Worm (Caenorhabditis elegans): ENCODE measurements around the gene Y11D7A.8.

The Y11D7A.8 gene

ce11 chrIV:9251079-9251478, at the start of gene Y11D7A.8:
Gene Y11D7A.8 (plus strand): TSS chrIV:9251379.
- TF ChIP-seq ztf-23 (GFP tag; IDR thresholded peaks at IDR 0.05) (no peak), ztf-29 (GFP tag; IDR thresholded peaks at IDR 0.05) (no peak), T22C8.4 (GFP tag; IDR thresholded peaks at IDR 0.05) (no peak), klf-2 (GFP tag; conservative IDR thresholded peaks at IDR 0.05) (no peak), ref-1 (GFP tag; conservative IDR thresholded peaks at IDR 0.05) (no peak), tab-1 (GFP tag; IDR thresholded peaks at IDR 0.05) (no peak), cog-1 (tag; optimal IDR thresholded peaks at IDR 0.05) (no peak), flt-1 (GFP tag; IDR thresholded peaks at IDR 0.05) (no peak), med-1 (GFP tag; optimal IDR thresholded peaks at IDR 0.05; ENCODE audit: insufficient read depth) (no peak)

- no peak for TF ChIP-seq klf-2 (GFP tag; conservative IDR thresholded peaks at IDR 0.05)
- no peak for TF ChIP-seq flt-1 (GFP tag; IDR thresholded peaks at IDR 0.05)
- no peak for TF ChIP-seq ztf-29 (GFP tag; IDR thresholded peaks at IDR 0.05)
- no peak for TF ChIP-seq med-1 (GFP tag; optimal IDR thresholded peaks at IDR 0.05; ENCODE audit: insufficient read depth)
- TF ChIP-seq T22C8.4 (GFP tag; IDR thresholded peaks at IDR 0.05), result no peak
These were observed 40.3 kb upstream of the Y11D7A.8 start for ce11 chrIV:9210841-9211240.

ce11 chrIV:9212121-9212520, 39.1 kb upstream of the Y11D7A.8 start, which contains the start of gene C46C2.6:
Gene C46C2.6 (plus strand): TSS chrIV:9212421.
- TF ChIP-seq tab-1 (GFP tag; IDR thresholded peaks at IDR 0.05) (no peak), T22C8.4 (GFP tag; IDR thresholded peaks at IDR 0.05) (no peak), ref-1 (GFP tag; conservative IDR thresholded peaks at IDR 0.05) (no peak), ztf-23 (GFP tag; IDR thresholded peaks at IDR 0.05) (no peak), med-1 (GFP tag; optimal IDR thresholded peaks at IDR 0.05; ENCODE audit: insufficient read depth) (no peak), flt-1 (GFP tag; IDR thresholded peaks at IDR 0.05) (no peak), cog-1 (tag; optimal IDR thresholded peaks at IDR 0.05) (no peak), klf-2 (GFP tag; conservative IDR thresholded peaks at IDR 0.05) (no peak), ztf-29 (GFP tag; IDR thresholded peaks at IDR 0.05) (no peak)

ce11 chrIV:9214823-9215222, 36.4 kb upstream of the Y11D7A.8 start:
- no peak for TF ChIP-seq ztf-23 (GFP tag; IDR thresholded peaks at IDR 0.05)
- no peak for TF ChIP-seq med-1 (GFP tag; optimal IDR thresholded peaks at IDR 0.05; ENCODE audit: insufficient read depth)
- no peak for TF ChIP-seq klf-2 (GFP tag; conservative IDR thresholded peaks at IDR 0.05)
- no peak for TF ChIP-seq flt-1 (GFP tag; IDR thresholded peaks at IDR 0.05)
- TF ChIP-seq cog-1 (tag; optimal IDR thresholded peaks at IDR 0.05), result no peak
- TF ChIP-seq ref-1 (GFP tag; conservative IDR thresholded peaks at IDR 0.05), result no peak
- no peak for TF ChIP-seq T22C8.4 (GFP tag; IDR thresholded peaks at IDR 0.05)
- no peak for TF ChIP-seq tab-1 (GFP tag; IDR thresholded peaks at IDR 0.05)
- TF ChIP-seq ztf-29 (GFP tag; IDR thresholded peaks at IDR 0.05), result no peak

ce11 chrIV:9215824-9216223, 35.4 kb upstream of the Y11D7A.8 start:
- no peak for TF ChIP-seq cog-1 (tag; optimal IDR thresholded peaks at IDR 0.05)
- TF ChIP-seq ref-1 (GFP tag; conservative IDR thresholded peaks at IDR 0.05), result no peak
- no peak for TF ChIP-seq tab-1 (GFP tag; IDR thresholded peaks at IDR 0.05)
- no peak for TF ChIP-seq ztf-29 (GFP tag; IDR thresholded peaks at IDR 0.05)
- no peak for TF ChIP-seq flt-1 (GFP tag; IDR thresholded peaks at IDR 0.05)
- no peak for TF ChIP-seq klf-2 (GFP tag; conservative IDR thresholded peaks at IDR 0.05)
- no peak for TF ChIP-seq med-1 (GFP tag; optimal IDR thresholded peaks at IDR 0.05; ENCODE audit: insufficient read depth)
- TF ChIP-seq T22C8.4 (GFP tag; IDR thresholded peaks at IDR 0.05), result no peak
- no peak for TF ChIP-seq ztf-23 (GFP tag; IDR thresholded peaks at IDR 0.05)

- TF ChIP-seq flt-1 (GFP tag; IDR thresholded peaks at IDR 0.05), result 0 out of 2 replicates have a peak, but pooled peaks have one; percentile 11
- TF ChIP-seq ztf-29 (GFP tag; IDR thresholded peaks at IDR 0.05), result no peak
These were observed 34.7 kb upstream of the Y11D7A.8 start for ce11 chrIV:9216437-9216836.

ce11 chrIV:9216956-9217355, 34.2 kb upstream of the Y11D7A.8 start:
- no peak for TF ChIP-seq ztf-29 (GFP tag; IDR thresholded peaks at IDR 0.05)

ce11 chrIV:9217426-9217825, 33.8 kb upstream of the Y11D7A.8 start, which contains the start of gene C46C2.2:
Gene C46C2.2 (plus strand): TSS chrIV:9217726.
- no peak for TF ChIP-seq ref-1 (GFP tag; conservative IDR thresholded peaks at IDR 0.05)
- no peak for TF ChIP-seq cog-1 (tag; optimal IDR thresholded peaks at IDR 0.05)
- TF ChIP-seq ztf-23 (GFP tag; IDR thresholded peaks at IDR 0.05), result no peak
- no peak for TF ChIP-seq tab-1 (GFP tag; IDR thresholded peaks at IDR 0.05)
- no peak for TF ChIP-seq klf-2 (GFP tag; conservative IDR thresholded peaks at IDR 0.05)
- no peak for TF ChIP-seq ztf-29 (GFP tag; IDR thresholded peaks at IDR 0.05)
- no peak for TF ChIP-seq flt-1 (GFP tag; IDR thresholded peaks at IDR 0.05)

- TF ChIP-seq T22C8.4 (GFP tag; IDR thresholded peaks at IDR 0.05), result no peak
- TF ChIP-seq ztf-23 (GFP tag; IDR thresholded peaks at IDR 0.05), result no peak
- no peak for TF ChIP-seq klf-2 (GFP tag; conservative IDR thresholded peaks at IDR 0.05)
- TF ChIP-seq cog-1 (tag; optimal IDR thresholded peaks at IDR 0.05), result no peak
- no peak for TF ChIP-seq flt-1 (GFP tag; IDR thresholded peaks at IDR 0.05)
- no peak for TF ChIP-seq tab-1 (GFP tag; IDR thresholded peaks at IDR 0.05)
- TF ChIP-seq ztf-29 (GFP tag; IDR thresholded peaks at IDR 0.05), result no peak
- no peak for TF ChIP-seq ref-1 (GFP tag; conservative IDR thresholded peaks at IDR 0.05)
- no peak for TF ChIP-seq med-1 (GFP tag; optimal IDR thresholded peaks at IDR 0.05; ENCODE audit: insufficient read depth)
These were observed 32.8 kb upstream of the Y11D7A.8 start for ce11 chrIV:9218415-9218814.

- no peak for TF ChIP-seq cog-1 (tag; optimal IDR thresholded peaks at IDR 0.05)
- TF ChIP-seq flt-1 (GFP tag; IDR thresholded peaks at IDR 0.05), result no peak
- TF ChIP-seq tab-1 (GFP tag; IDR thresholded peaks at IDR 0.05), result no peak
- TF ChIP-seq ztf-29 (GFP tag; IDR thresholded peaks at IDR 0.05), result no peak
- TF ChIP-seq T22C8.4 (GFP tag; IDR thresholded peaks at IDR 0.05), result no peak
- TF ChIP-seq klf-2 (GFP tag; conservative IDR thresholded peaks at IDR 0.05), result no peak
- no peak for TF ChIP-seq med-1 (GFP tag; optimal IDR thresholded peaks at IDR 0.05; ENCODE audit: insufficient read depth)
- no peak for TF ChIP-seq ztf-23 (GFP tag; IDR thresholded peaks at IDR 0.05)
- no peak for TF ChIP-seq ref-1 (GFP tag; conservative IDR thresholded peaks at IDR 0.05)
These were observed 26.4 kb upstream of the Y11D7A.8 start, which contains the start of gene C46C2.3 for ce11 chrIV:9224825-9225224. Gene C46C2.3 (plus strand): TSS chrIV:9225125.
